Worm (Caenorhabditis elegans) whole organism, L2 larva: Measurements from ENCODE around the gene twk-24.

ENCODE experiments used
- alr-1 ChIP-seq: fragments of 150-350 bp; optimal IDR thresholded peaks from 2 replicates; lab custom pipeline; 2014; ENCODE audit warnings: missing biosample characterization, missing genetic modification characterization
- lsy-2 ChIP-seq, 2 experiments: fragments of 150-350 bp in 1 of 2; sonication (generic microtip) in 1 of 2; optimal IDR thresholded peaks; 2 replicates each; lab custom pipeline; 2014 to 2017; ENCODE audit warnings: missing biosample characterization in 2 of 2, missing genetic modification characterization in 2 of 2
- nhr-237 ChIP-seq: fragments of 150-350 bp; optimal IDR thresholded peaks from 2 replicates; lab custom pipeline; 2014; ENCODE audit warnings: missing biosample characterization, missing genetic modification characterization
- ztf-11 ChIP-seq: sonication (generic microtip); optimal IDR thresholded peaks from 2 replicates; lab custom pipeline; 2017; ENCODE audit warnings: missing biosample characterization, missing genetic modification characterization

DNA sequence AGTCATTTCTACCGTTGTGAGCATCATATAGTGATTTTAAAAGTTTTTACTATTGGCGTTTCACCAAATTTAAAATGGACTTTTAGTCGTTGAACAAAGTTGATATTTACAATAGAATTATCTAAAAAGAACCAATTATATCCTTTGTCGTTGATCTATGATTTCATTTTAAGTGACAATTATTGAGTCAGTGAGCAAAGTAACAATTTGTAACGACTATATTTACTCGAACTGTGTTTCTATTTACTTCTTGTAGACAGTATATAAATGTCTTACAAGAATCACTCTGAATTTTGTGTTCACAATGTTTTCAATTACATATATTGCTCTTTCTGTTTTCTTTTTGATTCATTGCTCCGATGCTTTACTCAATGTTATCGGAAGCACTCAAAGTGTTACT, 28.0 kb downstream of the twk-24 start, which contains the start of gene ttr-22:
- no peak for TF ChIP-seq nhr-237
- no peak for TF ChIP-seq alr-1 (tag; lab: Kevin White, UChicago)
- no peak for TF ChIP-seq lsy-2 (tag; optimal IDR thresholded peaks at IDR 0.05; lab: Kevin White, UChicago)
- TF ChIP-seq ztf-11, result no peak
